Worm (Caenorhabditis elegans) whole organism, L1 larva: ENCODE results near the gene F19H6.6.

Source experiments
- ceh-8 ChIP-seq: fragments of 200-800 bp; sonication (Bioruptor generic); optimal IDR thresholded peaks from 2 replicates; lab custom pipeline; 2018; ENCODE audit warnings: mild to moderate bottlenecking, missing genetic modification characterization, moderate library complexity, missing compliant biosample characterization
- fkh-4 ChIP-seq: sonication (generic microtip); optimal IDR thresholded peaks from 2 replicates; lab custom pipeline; 2016; ENCODE audit warnings: missing compliant biosample characterization, missing genetic modification characterization, borderline replicate concordance
- fos-1 ChIP-seq: fragments of 150-350 bp; optimal IDR thresholded peaks from 2 replicates; lab custom pipeline; 2014; ENCODE audit warnings: missing biosample characterization, missing genetic modification characterization
- jun-1 ChIP-seq: fragments of 150-350 bp; optimal IDR thresholded peaks from 2 replicates; lab custom pipeline; 2014; ENCODE audit warnings: missing biosample characterization, missing genetic modification reagents, missing genetic modification characterization
- lin-13 ChIP-seq: fragments of 150-350 bp; optimal IDR thresholded peaks from 2 replicates; lab custom pipeline; 2014; ENCODE audit warnings: missing biosample characterization, missing genetic modification reagents, missing genetic modification characterization
- mep-1 ChIP-seq: fragments of 150-350 bp; optimal IDR thresholded peaks from 2 replicates; lab custom pipeline; 2014; ENCODE audit warnings: missing biosample characterization, missing genetic modification characterization
- nhr-90 ChIP-seq: sonication (generic microtip); optimal IDR thresholded peaks from 2 replicates; lab custom pipeline; 2016; ENCODE audit warnings: mild to moderate bottlenecking, missing genetic modification characterization, missing compliant biosample characterization; ENCODE audit not compliant: poor library complexity
- pag-3 ChIP-seq: sonication (generic microtip); optimal IDR thresholded peaks from 2 replicates; lab custom pipeline; 2017; ENCODE audit warnings: missing genetic modification characterization, mild to moderate bottlenecking, missing compliant biosample characterization, antibody characterized with exemption, borderline replicate concordance; ENCODE audit not compliant: insufficient read depth
- unc-62 ChIP-seq: fragments of 150-350 bp; optimal IDR thresholded peaks from 2 replicates; lab custom pipeline; 2014; ENCODE audit warnings: missing biosample characterization, missing genetic modification reagents, missing genetic modification characterization
- vab-15 ChIP-seq: sonication (generic microtip); optimal IDR thresholded peaks from 2 replicates; lab custom pipeline; 2017; ENCODE audit warnings: missing genotype, mild to moderate bottlenecking, missing genetic modification characterization, missing compliant biosample characterization
- ztf-11 ChIP-seq, 2 experiments: sonication (generic microtip); optimal IDR thresholded peaks; 2 replicates each; lab custom pipeline; 2016 to 2017; ENCODE audit warnings: missing genetic modification characterization in 2 of 2, missing biosample characterization in 1 of 2, missing compliant biosample characterization in 1 of 2

DNA sequence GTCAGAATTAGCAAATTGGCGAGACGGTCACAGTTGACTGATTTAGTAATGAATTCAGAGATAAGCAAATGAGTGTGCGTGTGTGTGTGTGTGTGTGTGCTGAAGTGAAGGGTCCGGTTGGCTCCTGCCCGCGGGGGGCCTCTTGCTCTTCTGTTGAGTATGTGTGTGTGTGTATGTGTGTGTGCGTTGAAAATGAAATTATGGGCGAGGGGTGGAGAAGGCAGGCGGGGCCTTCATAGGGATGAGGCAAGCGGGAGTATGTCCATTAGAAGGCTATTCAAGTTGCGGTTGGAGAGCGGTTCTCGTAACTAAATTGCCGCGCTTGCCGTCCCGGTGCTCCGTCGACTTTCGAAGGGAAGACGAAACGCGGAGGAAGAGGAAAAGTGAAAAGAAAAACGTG, 46.7 kb downstream of the F19H6.6 start:
- TF ChIP-seq ztf-11 (tag; optimal IDR thresholded peaks at IDR 0.05; lab: Kevin White, UChicago) (no peak), unc-62 (no peak), vab-15 (tag; lab: Kevin White, UChicago) (no peak), fos-1 (tag; lab: Kevin White, UChicago) (no peak), mep-1 (no peak), ceh-8 (GFP tag; lab: Kevin White, UChicago) (no peak), fkh-4 (tag; lab: Kevin White, UChicago) (no peak), pag-3 (no peak), nhr-90 (tag; lab: Kevin White, UChicago) (no peak), lin-13 (GFP tag; lab: Kevin White, UChicago) (no peak), jun-1 (no peak)
